Fruit fly (Drosophila melanogaster) whole organism, embryonic: Measurements from ENCODE around the gene CG34269.
A peak's percentile ranks its signal among the peaks of the same experiment; 100 is the strongest.

Source experiments
- Abd-B ChIP-seq: fragments of 200-800 bp; sonication (Bioruptor generic); optimal IDR thresholded peaks from 2 replicates; lab custom pipeline; 2018; ENCODE audit warnings: missing biosample characterization, mild to moderate bottlenecking, missing genetic modification characterization, moderate library complexity
- CG10209 ChIP-seq: fragments of 200-800 bp; sonication (Bioruptor generic); optimal IDR thresholded peaks from 3 replicates; lab custom pipeline; 2017; ENCODE audit warnings: missing biosample characterization, mild to moderate bottlenecking, missing genetic modification characterization, missing genetic modification reagents
- CG12104 ChIP-seq: fragments of 200-800 bp; sonication (Bioruptor generic); optimal IDR thresholded peaks from 3 replicates; lab custom pipeline; 2016; ENCODE audit warnings: missing biosample characterization, missing genetic modification characterization
- CG1233 ChIP-seq: fragments of 200-800 bp; sonication (Bioruptor generic); optimal IDR thresholded peaks from 4 replicates; lab custom pipeline; 2018; ENCODE audit warnings: missing biosample characterization, mild to moderate bottlenecking, missing genetic modification characterization
- CG12391 ChIP-seq: fragments of 200-800 bp; sonication (Bioruptor generic); optimal IDR thresholded peaks from 3 replicates; lab custom pipeline; 2018; ENCODE audit warnings: missing biosample characterization, mild to moderate bottlenecking, missing genetic modification characterization, moderate library complexity
- CG13287 ChIP-seq: fragments of 200-800 bp; sonication (Bioruptor generic); IDR thresholded peaks from 2 replicates; pipeline ENCODE4 v1.3.6; 2022; ENCODE audit warnings: missing biosample characterization, missing genetic modification characterization; ENCODE audit not compliant: partially characterized antibody
- CG13296 ChIP-seq: fragments of 200-800 bp; sonication (Bioruptor generic); optimal IDR thresholded peaks from 3 replicates; lab custom pipeline; 2018; ENCODE audit warnings: missing biosample characterization, mild to moderate bottlenecking, missing genetic modification characterization
- CG13894 ChIP-seq: fragments of 200-800 bp; sonication (Bioruptor generic); optimal IDR thresholded peaks from 3 replicates; lab custom pipeline; 2018; ENCODE audit warnings: missing biosample characterization, mild to moderate bottlenecking, missing genetic modification characterization, moderate library complexity
- CG31365 ChIP-seq: fragments of 200-800 bp; sonication (Bioruptor generic); optimal IDR thresholded peaks from 2 replicates; lab custom pipeline; 2018; ENCODE audit warnings: missing biosample characterization, mild to moderate bottlenecking, missing genetic modification characterization
- CG32772 ChIP-seq: fragments of 200-800 bp; sonication (Bioruptor generic); IDR thresholded peaks from 2 replicates; pipeline ENCODE4 v1.3.6; 2022; ENCODE audit warnings: missing biosample characterization, missing genetic modification characterization
- CG34422 ChIP-seq: fragments of 200-800 bp; sonication (Bioruptor generic); IDR thresholded peaks from 3 replicates; pipeline ENCODE4 v1.3.6; 2022; ENCODE audit warnings: missing biosample characterization, missing genetic modification characterization
- CG4424 ChIP-seq: fragments of 200-800 bp; sonication (Bioruptor generic); optimal IDR thresholded peaks from 3 replicates; lab custom pipeline; 2016; ENCODE audit warnings: missing biosample characterization, missing genetic modification characterization
- CG6175 ChIP-seq: fragments of 200-800 bp; sonication (Bioruptor generic); IDR thresholded peaks from 3 replicates; pipeline ENCODE4 v1.3.6; 2022; ENCODE audit warnings: missing biosample characterization, missing genetic modification characterization
- CG9876 ChIP-seq: fragments of 200-800 bp; sonication (Bioruptor generic); optimal IDR thresholded peaks from 2 replicates; lab custom pipeline; 2016; ENCODE audit warnings: missing biosample characterization, missing genetic modification characterization
- D19A ChIP-seq: fragments of 200-800 bp; optimal IDR thresholded peaks from 3 replicates; lab custom pipeline; 2019; ENCODE audit warnings: missing biosample characterization, mild to moderate bottlenecking, missing genetic modification characterization, moderate library complexity
- Deaf1 ChIP-seq: fragments of 200-800 bp; optimal IDR thresholded peaks from 3 replicates; lab custom pipeline; 2019; ENCODE audit warnings: missing biosample characterization, mild to moderate bottlenecking, missing genetic modification characterization, moderate library complexity
- Dll ChIP-seq: fragments of 200-800 bp; sonication (Bioruptor generic); IDR thresholded peaks from 4 replicates; pipeline ENCODE4 v1.3.6; 2022; ENCODE audit warnings: missing biosample characterization, missing genetic modification characterization; ENCODE audit not compliant: partially characterized antibody
- Doc2 ChIP-seq: fragments of 200-800 bp; sonication (Bioruptor generic); IDR thresholded peaks from 2 replicates; pipeline ENCODE4 v1.3.6; 2022; ENCODE audit warnings: missing biosample characterization, missing genetic modification characterization
- Drgx ChIP-seq: fragments of 200-800 bp; sonication (Bioruptor generic); IDR thresholded peaks from 2 replicates; pipeline ENCODE4 v1.3.6; 2022; ENCODE audit warnings: missing biosample characterization, missing genetic modification characterization
- E2f2 ChIP-seq: fragments of 200-800 bp; sonication (Bioruptor generic); IDR thresholded peaks from 2 replicates; pipeline ENCODE4 v1.3.6; 2022; ENCODE audit warnings: missing biosample characterization, missing genetic modification characterization
- Hmr ChIP-seq: fragments of 200-800 bp; sonication (Bioruptor generic); optimal IDR thresholded peaks from 3 replicates; lab custom pipeline; 2017; ENCODE audit warnings: mild to moderate bottlenecking, missing biosample characterization, missing genetic modification reagents, missing genetic modification characterization
- Jarid2 ChIP-seq: fragments of 200-800 bp; sonication (Bioruptor generic); optimal IDR thresholded peaks from 3 replicates; lab custom pipeline; 2017; ENCODE audit warnings: mild to moderate bottlenecking, missing biosample characterization, missing genetic modification reagents, missing genetic modification characterization
- MESR4 ChIP-seq: fragments of 200-800 bp; sonication (Bioruptor generic); optimal IDR thresholded peaks from 2 replicates; lab custom pipeline; 2018; ENCODE audit warnings: missing biosample characterization, mild to moderate bottlenecking, missing genetic modification characterization, moderate library complexity
- Med ChIP-seq: fragments of 200-800 bp; sonication (Bioruptor generic); peaks from one replicate; lab custom pipeline; 2016; ENCODE audit warnings: missing biosample characterization, missing genetic modification characterization, mild to moderate bottlenecking, inconsistent platforms, moderate library complexity
- Myb ChIP-seq: fragments of 200-800 bp; sonication (Bioruptor generic); optimal IDR thresholded peaks from 2 replicates; lab custom pipeline; 2016; ENCODE audit warnings: missing biosample characterization, missing genetic modification characterization
- Sry-β ChIP-seq: fragments of 200-800 bp; sonication (Bioruptor generic); optimal IDR thresholded peaks from 2 replicates; lab custom pipeline; 2018; ENCODE audit warnings: missing biosample characterization, mild to moderate bottlenecking, missing genetic modification characterization, moderate library complexity
- Xrp1 ChIP-seq: fragments of 200-800 bp; sonication (Bioruptor generic); IDR thresholded peaks from 2 replicates; pipeline ENCODE4 v1.3.6; 2022; ENCODE audit warnings: missing biosample characterization, missing genetic modification characterization
- ara ChIP-seq: fragments of 200-800 bp; sonication (Bioruptor generic); IDR thresholded peaks from 2 replicates; pipeline ENCODE4 v1.3.6; 2022; ENCODE audit warnings: missing biosample characterization, missing genetic modification characterization
- ase ChIP-seq: fragments of 200-800 bp; sonication (Bioruptor generic); IDR thresholded peaks from 3 replicates; pipeline ENCODE4 v1.3.6; 2022; ENCODE audit warnings: missing biosample characterization, missing genetic modification characterization
- bsh ChIP-seq, 2 experiments: fragments of 200-800 bp; sonication (Bioruptor generic); optimal IDR thresholded peaks; 2 replicates each; lab custom pipeline; 2017 to 2018; ENCODE audit warnings: mild to moderate bottlenecking in 2 of 2, missing biosample characterization in 2 of 2, missing genetic modification characterization in 2 of 2, moderate library complexity in 1 of 2
- dpn ChIP-seq, 2 experiments: fragments of 200-800 bp; sonication (Bioruptor generic); optimal IDR thresholded peaks; 3 replicates each; lab custom pipeline; 2016; ENCODE audit warnings: missing biosample characterization in 2 of 2, missing genetic modification characterization in 2 of 2
- dysf ChIP-seq: fragments of 200-800 bp; sonication (Bioruptor generic); IDR thresholded peaks from 3 replicates; pipeline ENCODE4 v1.3.6; 2022; ENCODE audit warnings: missing biosample characterization, missing genetic modification characterization
- eve ChIP-seq, 2 experiments: fragments of >200 bp; optimal IDR thresholded peaks; 2 replicates each; lab custom pipeline; 2017; ENCODE audit warnings: missing biosample characterization in 2 of 2, missing genetic modification characterization in 2 of 2
- fru ChIP-seq: fragments of >200 bp; optimal IDR thresholded peaks from 2 replicates; lab custom pipeline; 2017
- jing ChIP-seq: fragments of 200-800 bp; sonication (Bioruptor generic); optimal IDR thresholded peaks from 2 replicates; lab custom pipeline; 2018; ENCODE audit warnings: missing biosample characterization, mild to moderate bottlenecking, missing genetic modification characterization
- jumu ChIP-seq: fragments of 200-800 bp; sonication (Bioruptor generic); optimal IDR thresholded peaks from 3 replicates; lab custom pipeline; 2016; ENCODE audit warnings: missing biosample characterization, missing genetic modification characterization
- kay ChIP-seq: fragments of 200-800 bp; sonication (Bioruptor generic); optimal IDR thresholded peaks from 2 replicates; lab custom pipeline; 2016; ENCODE audit warnings: missing biosample characterization, missing genetic modification characterization
- nau ChIP-seq: fragments of 200-800 bp; sonication (Bioruptor generic); optimal IDR thresholded peaks from 3 replicates; lab custom pipeline; 2017; ENCODE audit warnings: missing biosample characterization, mild to moderate bottlenecking, missing genetic modification characterization, missing genetic modification reagents
- nerfin-1 ChIP-seq: fragments of 200-800 bp; sonication (Bioruptor generic); optimal IDR thresholded peaks from 3 replicates; lab custom pipeline; 2019; ENCODE audit warnings: missing biosample characterization, mild to moderate bottlenecking, missing genetic modification characterization, moderate library complexity
- pros ChIP-seq: fragments of 200-800 bp; sonication (Bioruptor generic); optimal IDR thresholded peaks from 3 replicates; lab custom pipeline; 2019; ENCODE audit warnings: missing biosample characterization, mild to moderate bottlenecking, missing genetic modification characterization, moderate library complexity
- ro ChIP-seq: fragments of 200-800 bp; sonication (Bioruptor generic); IDR thresholded peaks from 2 replicates; pipeline ENCODE4 v1.3.6; 2022; ENCODE audit warnings: missing biosample characterization, missing genetic modification characterization
- scrt ChIP-seq: fragments of 200-800 bp; sonication (Bioruptor generic); optimal IDR thresholded peaks from 2 replicates; lab custom pipeline; 2018; ENCODE audit warnings: missing biosample characterization, mild to moderate bottlenecking, missing genetic modification characterization, moderate library complexity
- toy ChIP-seq: fragments of 200-800 bp; sonication (Bioruptor generic); IDR thresholded peaks from 2 replicates; pipeline ENCODE4 v1.3.6; 2022; ENCODE audit warnings: missing biosample characterization, missing genetic modification characterization
- usp ChIP-seq: fragments of >200 bp; optimal IDR thresholded peaks from 2 replicates; lab custom pipeline; 2017; ENCODE audit warnings: missing biosample characterization, missing genetic modification characterization
- z ChIP-seq: fragments of 200-800 bp; sonication (Bioruptor generic); IDR thresholded peaks from 3 replicates; pipeline ENCODE4 v1.3.6; 2022; ENCODE audit warnings: missing biosample characterization, missing genetic modification characterization

The CG34269 gene

DNA sequence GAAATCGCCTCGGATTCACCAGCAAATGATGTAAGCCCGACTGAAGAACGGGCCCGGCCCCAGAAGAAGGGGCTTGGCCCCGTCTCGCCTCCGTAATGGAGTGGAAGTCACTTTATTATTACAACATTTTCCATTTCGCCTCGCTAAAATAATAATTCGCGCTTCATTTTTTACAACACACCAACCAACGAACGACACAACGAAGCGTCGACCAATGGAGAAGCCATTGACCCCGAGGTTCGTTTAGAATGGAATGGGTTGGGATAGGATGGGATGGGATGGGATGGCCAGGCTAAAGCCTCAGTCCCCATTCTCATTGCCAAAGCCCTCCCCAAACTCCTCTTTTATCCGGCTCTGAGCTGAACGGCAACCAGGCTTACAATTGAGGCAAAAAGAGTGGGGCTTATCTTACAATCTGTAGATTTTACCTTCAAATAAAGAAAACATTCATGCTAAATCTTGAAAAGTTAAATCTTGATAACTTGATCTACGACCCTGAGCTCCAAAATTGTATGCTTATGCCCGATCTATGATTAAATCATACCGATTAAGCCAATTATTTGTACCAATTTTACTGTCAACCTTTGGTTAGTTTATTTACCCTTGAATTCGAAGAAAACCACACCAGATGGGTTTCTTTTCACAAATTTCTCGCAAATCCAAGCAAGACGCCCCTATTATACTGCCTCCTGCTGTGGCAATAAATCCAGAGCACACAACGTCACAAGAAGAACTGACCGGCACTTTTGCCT, 43.4 kb upstream of the CG34269 start (continued):
- no peak for TF ChIP-seq Jarid2 (GFP tag; lab: Kevin White, UChicago)
- TF ChIP-seq CG13894 (tag; lab: Kevin White, UChicago) = peak; percentile 42

DNA sequence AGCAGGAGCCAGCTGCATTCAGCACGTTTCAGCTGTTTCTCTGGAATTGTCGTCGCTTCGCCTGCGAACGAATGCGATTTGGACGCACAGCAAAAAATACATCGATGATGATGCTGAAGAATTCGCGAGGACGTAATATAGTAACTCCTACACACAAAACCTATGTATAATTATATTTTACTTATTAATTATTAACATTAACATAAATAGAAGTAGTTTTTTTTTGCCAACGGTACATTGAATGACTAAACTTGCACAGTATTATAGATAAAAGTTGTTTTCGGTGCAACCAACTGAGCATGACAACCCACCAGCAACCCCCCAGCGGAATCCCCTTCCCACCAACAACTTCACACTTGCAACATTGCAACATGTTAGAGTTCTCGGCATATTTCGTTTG, 42.7 kb upstream of the CG34269 start:
- TF ChIP-seq jumu (GFP tag; lab: Kevin White, UChicago) (no peak), Sry-β (GFP tag; lab: Kevin White, UChicago) (no peak), Drgx (peak; percentile 60)

DNA sequence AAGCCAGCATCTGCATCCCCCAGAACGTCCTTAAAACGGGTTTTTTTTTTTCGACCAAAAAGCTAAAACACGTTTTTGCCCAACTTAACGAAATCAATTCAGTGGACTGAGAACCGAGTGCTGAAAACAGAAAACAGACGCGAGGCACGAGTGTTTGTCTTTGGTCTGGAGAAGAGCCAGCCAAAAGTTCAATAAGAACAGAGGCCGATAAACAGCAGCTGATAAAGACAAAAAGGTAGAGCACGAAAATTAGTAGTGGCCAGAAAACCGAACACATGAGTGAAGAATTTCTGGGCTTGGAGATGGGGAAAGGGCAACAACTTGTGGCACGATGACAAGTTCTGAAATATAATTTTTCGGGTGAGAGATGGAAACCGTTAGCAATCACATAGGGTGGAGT, 40.0 kb upstream of the CG34269 start:
- TF ChIP-seq kay (no peak), Dll (GFP tag; lab: Robert Waterston, UW) (0 out of 4 replicates have a peak, but pooled peaks have one; percentile 10)
- TF ChIP-seq, all 482 proteins: peak for 1

DNA sequence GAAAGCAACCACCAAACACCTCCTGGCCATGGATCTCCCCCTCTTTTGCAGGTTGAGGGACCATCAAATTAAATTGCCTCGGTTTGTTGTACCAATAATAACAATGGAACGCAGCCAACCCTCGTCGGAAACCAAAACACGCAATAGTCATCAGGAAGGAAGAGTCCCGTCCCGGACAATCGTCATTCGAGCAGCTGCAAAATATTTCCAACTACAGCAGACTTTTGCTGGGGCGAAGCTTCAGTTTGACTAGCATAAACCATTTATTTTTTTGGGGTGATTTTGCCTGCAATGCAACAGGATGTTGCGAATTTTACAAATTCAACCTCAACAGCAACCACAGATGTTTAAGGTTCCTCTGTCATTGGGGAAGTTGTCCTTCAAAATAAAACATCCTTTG, 39.5 kb upstream of the CG34269 start:
- TF ChIP-seq usp (no peak), dpn (GFP tag; optimal IDR thresholded peaks at IDR 0.05; lab: Kevin White, UChicago) (no peak), CG4424 (GFP tag; lab: Kevin White, UChicago) (no peak), Xrp1 (0 out of 2 replicates have a peak, but pooled peaks have one; percentile 14), scrt (GFP tag; lab: Kevin White, UChicago) (peak; percentile 35), jing (GFP tag; lab: Kevin White, UChicago) (no peak), CG13287 (GFP tag; lab: Robert Waterston, UW) (no peak), dysf (GFP tag; lab: Robert Waterston, UW) (no peak), CG31365 (no peak), Med (GFP tag; lab: Kevin White, UChicago) (peak; percentile 4), Dll (GFP tag; lab: Robert Waterston, UW) (0 out of 4 replicates have a peak, but pooled peaks have one; percentile 9), ase (GFP tag; lab: Robert Waterston, UW) (no peak), pros (GFP tag; lab: Kevin White, UChicago) (peak; percentile 57), nau (GFP tag; lab: Kevin White, UChicago) (no peak), Abd-B (no peak), CG10209 (GFP tag; lab: Kevin White, UChicago) (no peak), CG9876 (no peak), nerfin-1 (tag; lab: Kevin White, UChicago) (peak; percentile 57), Myb (no peak), CG6175 (GFP tag; lab: Robert Waterston, UW) (no peak), CG12391 (no peak), MESR4 (GFP tag; lab: Kevin White, UChicago) (no peak), Hmr (no peak), ara (GFP tag; lab: Robert Waterston, UW) (0 out of 2 replicates have a peak, but pooled peaks have one; percentile 22)

DNA sequence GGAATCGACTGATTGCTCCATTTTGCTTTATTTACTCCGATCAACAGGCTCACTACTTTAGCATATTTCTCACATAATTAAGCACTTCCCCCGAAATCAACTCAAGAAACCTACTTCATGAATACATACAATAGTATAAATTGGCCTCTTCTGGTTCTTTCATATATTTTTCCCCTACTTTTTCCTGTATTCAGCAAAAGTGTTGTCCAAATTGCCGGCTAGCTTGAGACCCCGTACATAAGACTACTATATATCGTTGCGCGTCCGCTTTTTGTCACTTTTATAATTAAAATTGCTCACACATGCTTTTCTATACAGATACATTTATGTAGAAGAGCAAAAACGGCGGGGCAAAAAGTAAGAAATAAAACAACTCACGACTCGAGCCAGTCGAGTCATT, 38.8 kb upstream of the CG34269 start:
- TF ChIP-seq D19A (tag; lab: Kevin White, UChicago) = no peak
- TF ChIP-seq CG32772 (GFP tag; lab: Robert Waterston, UW) = no peak
- TF ChIP-seq CG13296 (GFP tag; lab: Kevin White, UChicago) = no peak
- no peak for TF ChIP-seq CG34422 (GFP tag; lab: Robert Waterston, UW)
- no peak for TF ChIP-seq ro (GFP tag; lab: Robert Waterston, UW)
- no peak for TF ChIP-seq Doc2 (GFP tag; lab: Robert Waterston, UW)
- no peak for TF ChIP-seq Deaf1 (tag; lab: Kevin White, UChicago)
- no peak for TF ChIP-seq CG12104 (GFP tag; lab: Kevin White, UChicago)
- no peak for TF ChIP-seq toy (GFP tag; lab: Robert Waterston, UW)
- no peak for TF ChIP-seq CG1233 (GFP tag; lab: Kevin White, UChicago)
- TF ChIP-seq eve (GFP tag; optimal IDR thresholded peaks at IDR 0.05; lab: Kevin White, UChicago) = no peak
- TF ChIP-seq z (GFP tag; lab: Robert Waterston, UW) = peak; percentile 61; the same call in 1 of the 3 replicates
- TF ChIP-seq bsh (GFP tag; optimal IDR thresholded peaks at IDR 0.05; lab: Kevin White, UChicago) = no peak
- peak; percentile 17 for TF ChIP-seq CG13894 (tag; lab: Kevin White, UChicago)
- TF ChIP-seq E2f2 = no peak
- TF ChIP-seq fru = no peak
